Worm (Caenorhabditis elegans) whole organism, young adult: ENCODE measurements around the gene cyp-29A3.

Experiments
- F52B5.7 ChIP-seq: sonication (generic microtip); optimal IDR thresholded peaks from 2 replicates; lab custom pipeline; 2016; ENCODE audit warnings: mild to moderate bottlenecking, missing genetic modification characterization, missing compliant biosample characterization
- bed-2 ChIP-seq: fragments of 200-800 bp; sonication (Bioruptor generic); IDR thresholded peaks from 2 replicates; pipeline ENCODE4 v1.3.6; 2022; ENCODE audit warnings: missing genetic modification reagents, missing genetic modification characterization, missing compliant biosample characterization
- ceh-40 ChIP-seq: fragments of 200-800 bp; sonication (Bioruptor generic); IDR thresholded peaks from 2 replicates; pipeline ENCODE4 v1.3.6; 2022; ENCODE audit warnings: missing genetic modification characterization, missing compliant biosample characterization
- ceh-91 ChIP-seq: fragments of 200-800 bp; sonication (Bioruptor generic); IDR thresholded peaks from 2 replicates; pipeline ENCODE4 v1.3.6; 2022; ENCODE audit warnings: missing genetic modification reagents, missing genetic modification characterization, missing compliant biosample characterization
- chd-7 ChIP-seq: sonication (generic microtip); optimal IDR thresholded peaks from 2 replicates; lab custom pipeline; 2016; ENCODE audit warnings: mild to moderate bottlenecking, missing genetic modification characterization, moderate library complexity, missing compliant biosample characterization
- him-1 ChIP-seq: sonication (generic microtip); optimal IDR thresholded peaks from 2 replicates; lab custom pipeline; 2016; ENCODE audit warnings: missing genotype, missing genetic modification reagents, missing genetic modification characterization, missing compliant biosample characterization
- mel-28 ChIP-seq: sonication (generic microtip); optimal IDR thresholded peaks from 2 replicates; lab custom pipeline; 2016; ENCODE audit warnings: borderline replicate concordance, mild to moderate bottlenecking, missing genetic modification characterization, missing compliant biosample characterization
- unc-130 ChIP-seq: sonication (generic microtip); optimal IDR thresholded peaks from 2 replicates; lab custom pipeline; 2016; ENCODE audit warnings: missing genetic modification reagents, missing genetic modification characterization, missing compliant biosample characterization
- unc-62 ChIP-seq: fragments of 150-350 bp; optimal IDR thresholded peaks from 2 replicates; lab custom pipeline; 2014; ENCODE audit warnings: missing biosample characterization, missing genetic modification reagents, missing genetic modification characterization
- ztf-22 ChIP-seq: fragments of 200-800 bp; sonication (Bioruptor generic); optimal IDR thresholded peaks from 2 replicates; lab custom pipeline; 2018; ENCODE audit warnings: mild to moderate bottlenecking, missing genetic modification characterization, moderate library complexity, missing compliant biosample characterization
- ztf-3 ChIP-seq: fragments of 200-800 bp; sonication (Bioruptor generic); optimal IDR thresholded peaks from 2 replicates; lab custom pipeline; 2018; ENCODE audit warnings: mild to moderate bottlenecking, missing genetic modification characterization, missing compliant biosample characterization
- ztf-6 ChIP-seq: fragments of 200-800 bp; sonication (Bioruptor generic); IDR thresholded peaks from 2 replicates; pipeline ENCODE4 v1.3.6; 2022; ENCODE audit warnings: missing genetic modification reagents, missing genetic modification characterization, missing compliant biosample characterization

DNA sequence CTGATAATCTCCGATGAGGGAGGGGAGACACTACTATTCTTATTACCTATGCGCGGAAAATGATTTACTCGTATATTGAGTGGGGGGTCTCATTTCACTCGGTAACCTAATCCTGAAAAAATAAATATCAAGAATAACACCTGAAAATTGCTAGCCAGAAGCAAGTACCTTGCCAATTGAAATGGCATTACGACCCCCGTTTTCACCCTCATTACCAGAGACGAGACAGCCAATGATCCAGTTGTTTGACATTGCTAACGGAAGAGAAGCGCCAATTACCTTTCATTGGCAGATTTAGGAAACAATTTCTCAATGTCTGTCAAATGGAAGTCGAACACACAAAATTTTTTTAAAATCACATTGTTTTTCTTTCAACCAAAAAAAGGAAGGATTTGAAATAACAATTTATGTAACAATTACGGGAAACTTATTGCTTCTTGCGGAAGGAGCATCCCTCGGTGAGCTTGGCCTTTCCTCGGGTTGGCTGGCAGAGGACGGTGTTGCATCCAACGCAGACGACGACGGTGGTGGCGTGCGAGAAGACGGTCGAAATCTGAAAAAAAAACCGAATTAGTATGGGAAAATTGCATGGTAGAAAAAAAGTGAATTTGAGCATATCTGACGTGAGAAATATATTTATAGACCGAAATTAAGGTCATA lies 44.1 kb downstream of the cyp-29A3 start:
- TF ChIP-seq ceh-91 (no peak), F52B5.7 (tag; lab: Kevin White, UChicago) (no peak), him-1 (tag; lab: Kevin White, UChicago) (no peak), chd-7 (tag; lab: Kevin White, UChicago) (no peak), unc-62 (no peak), ztf-3 (GFP tag; lab: Kevin White, UChicago) (no peak), unc-130 (GFP tag; lab: Kevin White, UChicago) (peak; percentile 28), ztf-6 (GFP tag; lab: Robert Waterston, UW) (no peak), ceh-40 (no peak), mel-28 (no peak), bed-2 (GFP tag; lab: Robert Waterston, UW) (no peak), ztf-22 (no peak)
